Worm (Caenorhabditis elegans) whole organism, young adult: ENCODE results near the gene T05C12.4.

Experiments
- B0336.3 ChIP-seq: fragments of 200-800 bp; sonication (Bioruptor generic); IDR thresholded peaks from 2 replicates; pipeline ENCODE4 v1.3.6; 2022; ENCODE audit warnings: missing genetic modification characterization, missing compliant biosample characterization
- Y53G8AR.9 ChIP-seq: fragments of 200-800 bp; sonication (Bioruptor generic); conservative IDR thresholded peaks from 2 replicates; pipeline ENCODE4 v1.3.6; 2022; ENCODE audit warnings: missing genetic modification reagents, missing genetic modification characterization, missing compliant biosample characterization
- ets-4 ChIP-seq: fragments of 200-800 bp; sonication (Bioruptor generic); optimal IDR thresholded peaks from 2 replicates; lab custom pipeline; 2018; ENCODE audit warnings: mild to moderate bottlenecking, missing genetic modification characterization, missing compliant biosample characterization
- him-1 ChIP-seq: sonication (generic microtip); optimal IDR thresholded peaks from 2 replicates; lab custom pipeline; 2016; ENCODE audit warnings: missing genotype, missing genetic modification reagents, missing genetic modification characterization, missing compliant biosample characterization
- hsf-1 ChIP-seq: fragments of 200-800 bp; sonication (Bioruptor generic); IDR thresholded peaks from 2 replicates; pipeline ENCODE4 v1.3.6; 2022; ENCODE audit warnings: missing genetic modification reagents, missing genetic modification characterization, missing compliant biosample characterization
- mcd-1 ChIP-seq: fragments of 200-800 bp; sonication (Bioruptor generic); IDR thresholded peaks from 2 replicates; pipeline ENCODE4 v1.3.6; 2022; ENCODE audit warnings: missing genetic modification reagents, missing genetic modification characterization, missing compliant biosample characterization
- pha-4 ChIP-seq: fragments of 150-350 bp; sonication (generic microtip); optimal IDR thresholded peaks from 2 replicates; lab custom pipeline; 2014; ENCODE audit warnings: missing biosample characterization, missing genetic modification reagents, missing genetic modification characterization

- TF ChIP-seq Y53G8AR.9 (no peak), mcd-1 (GFP tag; lab: Robert Waterston, UW) (no peak), B0336.3 (GFP tag; lab: Robert Waterston, UW) (no peak), pha-4 (tag; lab: Kevin White, UChicago) (no peak), ets-4 (GFP tag; lab: Kevin White, UChicago) (no peak), hsf-1 (no peak), him-1 (tag; lab: Kevin White, UChicago) (no peak)
These were observed 3.1 kb downstream of the T05C12.4 start, which contains the start of gene acr-14 for ce11 chrII:8177095-8177494.
